Worm (Caenorhabditis elegans) whole organism, L2 larva: Measurements from ENCODE around the gene D2007.1.

Experiments used
- crh-2 ChIP-seq: sonication (generic microtip); optimal IDR thresholded peaks from 2 replicates; lab custom pipeline; 2017; ENCODE audit warnings: missing biosample characterization, missing genetic modification characterization
- dmd-4 ChIP-seq: sonication (generic microtip); optimal IDR thresholded peaks from 2 replicates; lab custom pipeline; 2017; ENCODE audit warnings: missing biosample characterization, missing genetic modification characterization
- egl-27 ChIP-seq: sonication (generic microtip); optimal IDR thresholded peaks from 3 replicates; lab custom pipeline; 2017; ENCODE audit warnings: missing biosample characterization, missing genetic modification reagents, missing genetic modification characterization
- elt-1 ChIP-seq: fragments of 150-350 bp; optimal IDR thresholded peaks from 2 replicates; lab custom pipeline; 2014; ENCODE audit warnings: missing biosample characterization, missing genetic modification characterization
- fos-1 ChIP-seq: fragments of 150-350 bp; optimal IDR thresholded peaks from 2 replicates; lab custom pipeline; 2014; ENCODE audit warnings: missing biosample characterization, missing genetic modification characterization
- lin-39 ChIP-seq: fragments of 150-350 bp; optimal IDR thresholded peaks from 2 replicates; lab custom pipeline; 2014; ENCODE audit warnings: missing biosample characterization, missing genetic modification reagents, missing genetic modification characterization
- nhr-12 ChIP-seq: fragments of 150-350 bp; optimal IDR thresholded peaks from 2 replicates; lab custom pipeline; 2014; ENCODE audit warnings: missing biosample characterization, missing genetic modification characterization
- nhr-237 ChIP-seq: fragments of 150-350 bp; optimal IDR thresholded peaks from 2 replicates; lab custom pipeline; 2014; ENCODE audit warnings: missing biosample characterization, missing genetic modification characterization
- zag-1 ChIP-seq: fragments of 150-350 bp; optimal IDR thresholded peaks from 2 replicates; lab custom pipeline; 2014; ENCODE audit warnings: missing biosample characterization, missing genetic modification characterization
- ztf-11 ChIP-seq: sonication (generic microtip); optimal IDR thresholded peaks from 2 replicates; lab custom pipeline; 2017; ENCODE audit warnings: missing biosample characterization, missing genetic modification characterization
- ztf-4 ChIP-seq: fragments of 150-350 bp; optimal IDR thresholded peaks from 2 replicates; lab custom pipeline; 2014; ENCODE audit warnings: missing biosample characterization, missing genetic modification characterization

ce11 chrIII:8126978-8127377 lies 28.3 kb upstream of the D2007.1 start:
- TF ChIP-seq zag-1 (tag; lab: Kevin White, UChicago): no peak
- no peak for TF ChIP-seq crh-2 (tag; lab: Kevin White, UChicago)
- no peak for TF ChIP-seq fos-1 (tag; lab: Kevin White, UChicago)
- no peak for TF ChIP-seq elt-1 (tag; lab: Kevin White, UChicago)
- no peak for TF ChIP-seq egl-27 (tag; lab: Kevin White, UChicago)
- TF ChIP-seq nhr-237: no peak
- no peak for TF ChIP-seq ztf-11 (tag; lab: Kevin White, UChicago)
- no peak for TF ChIP-seq ztf-4 (tag; lab: Kevin White, UChicago)
- no peak for TF ChIP-seq nhr-12 (tag; lab: Kevin White, UChicago)
- TF ChIP-seq dmd-4 (tag; lab: Kevin White, UChicago): no peak
- no peak for TF ChIP-seq lin-39 (tag; lab: Kevin White, UChicago)
